Fruit fly (Drosophila melanogaster): ENCODE measurements around the gene Nepl3.

Gene Nepl3

dm6 chr2L:5044361-5044891 is 13.6 kb downstream of the Nepl3 start, which contains the start of gene CG31650:
Gene CG31650, minus strand, starts transcription at chr2L:5044712.
- 0 out of 3 replicates have a peak, but pooled peaks have one; percentile 33 for TF ChIP-seq CG4496 (GFP tag; IDR thresholded peaks at IDR 0.05)
- no peak for TF ChIP-seq rn (GFP tag; IDR thresholded peaks at IDR 0.05)
- TF ChIP-seq fd96Ca (GFP tag; IDR thresholded peaks at IDR 0.05): no peak; the same call in 2 of the 3 replicates

- TF ChIP-seq Pif1A (GFP tag; optimal IDR thresholded peaks at IDR 0.05) (peak; percentile 80), CG15710 (tag; optimal IDR thresholded peaks at IDR 0.05) (peak; percentile 61), CG32121 (GFP tag; IDR thresholded peaks at IDR 0.05) (peak; percentile 82), CG9948 (tag; optimal IDR thresholded peaks at IDR 0.05) (peak; percentile 60), CG14655 (GFP tag; optimal IDR thresholded peaks at IDR 0.05) (peak; percentile 79), CG8159 (tag; optimal IDR thresholded peaks at IDR 0.05) (peak; percentile 51), EcR (GFP tag; optimal IDR thresholded peaks at IDR 0.05) (peak; percentile 87), CG34367 (tag; optimal IDR thresholded peaks at IDR 0.05) (peak; percentile 27), Snoo (tag; optimal IDR thresholded peaks at IDR 0.05) (peak; percentile 46), D1 (tag; optimal IDR thresholded peaks at IDR 0.05) (no peak), Ets98B (GFP tag; IDR thresholded peaks at IDR 0.05) (peak; percentile 82), CG12605 (GFP tag; IDR thresholded peaks at IDR 0.05) (peak; percentile 68), CG8301 (tag; optimal IDR thresholded peaks at IDR 0.05) (peak; percentile 60), CG4496 (GFP tag; IDR thresholded peaks at IDR 0.05) (peak; percentile 88), fd96Ca (GFP tag; IDR thresholded peaks at IDR 0.05) (peak; percentile 87), rn (GFP tag; IDR thresholded peaks at IDR 0.05) (no peak), Pif1B (GFP tag; optimal IDR thresholded peaks at IDR 0.05) (peak; percentile 66), CG17806 (tag; optimal IDR thresholded peaks at IDR 0.05) (peak; percentile 61), CG13204 (GFP tag; optimal IDR thresholded peaks at IDR 0.05) (peak; percentile 40), gl (tag; optimal IDR thresholded peaks at IDR 0.05) (peak; percentile 27), CG10348 (GFP tag; IDR thresholded peaks at IDR 0.05) (0 out of 2 replicates have a peak, but pooled peaks have one; percentile 36)
These were observed 14.4 kb downstream of the Nepl3 start for dm6 chr2L:5043495-5044146.

dm6 chr2L:5043043-5043442 is 15.0 kb downstream of the Nepl3 start, which contains the start of the genes CG33995, CG44000 and CG44001:
Gene CG33995, plus strand, starts transcription at chr2L:5043270.
Gene CG44000, plus strand, starts transcription at chr2L:5043270.
Gene CG44001, plus strand, starts transcription at chr2L:5043270.
- no peak for TF ChIP-seq gl (tag; optimal IDR thresholded peaks at IDR 0.05)
- TF ChIP-seq CG4496 (GFP tag; IDR thresholded peaks at IDR 0.05): peak; percentile 41; the same call in 2 of the 3 replicates
- peak; percentile 3 for TF ChIP-seq D1 (tag; optimal IDR thresholded peaks at IDR 0.05)
- TF ChIP-seq CG15710 (tag; optimal IDR thresholded peaks at IDR 0.05): peak; percentile 18
- TF ChIP-seq CG8301 (tag; optimal IDR thresholded peaks at IDR 0.05): no peak
- TF ChIP-seq CG9948 (tag; optimal IDR thresholded peaks at IDR 0.05): no peak
- peak; percentile 1 for TF ChIP-seq CG14655 (GFP tag; optimal IDR thresholded peaks at IDR 0.05)
- TF ChIP-seq Ets98B (GFP tag; IDR thresholded peaks at IDR 0.05): peak; percentile 5
- no peak for TF ChIP-seq rn (GFP tag; IDR thresholded peaks at IDR 0.05)
- no peak for TF ChIP-seq CG12605 (GFP tag; IDR thresholded peaks at IDR 0.05)
- 0 out of 3 replicates have a peak, but pooled peaks have one; percentile 43 for TF ChIP-seq fd96Ca (GFP tag; IDR thresholded peaks at IDR 0.05)
- TF ChIP-seq CG17806 (tag; optimal IDR thresholded peaks at IDR 0.05): no peak
- peak; percentile 0 for TF ChIP-seq Pif1B (GFP tag; optimal IDR thresholded peaks at IDR 0.05)
- no peak for TF ChIP-seq CG32121 (GFP tag; IDR thresholded peaks at IDR 0.05)
- no peak for TF ChIP-seq CG13204 (GFP tag; optimal IDR thresholded peaks at IDR 0.05)
- peak; percentile 7 for TF ChIP-seq Pif1A (GFP tag; optimal IDR thresholded peaks at IDR 0.05)
- TF ChIP-seq Snoo (tag; optimal IDR thresholded peaks at IDR 0.05): peak; percentile 6
- no peak for TF ChIP-seq CG34367 (tag; optimal IDR thresholded peaks at IDR 0.05)
- peak; percentile 32 for TF ChIP-seq CG8159 (tag; optimal IDR thresholded peaks at IDR 0.05)
- TF ChIP-seq EcR (GFP tag; optimal IDR thresholded peaks at IDR 0.05): no peak
- no peak for TF ChIP-seq CG10348 (GFP tag; IDR thresholded peaks at IDR 0.05)

dm6 chr2L:5042076-5042475 is 16.0 kb downstream of the Nepl3 start:
- TF ChIP-seq CG8159 (tag; optimal IDR thresholded peaks at IDR 0.05) (peak; percentile 14), CG34367 (tag; optimal IDR thresholded peaks at IDR 0.05) (no peak)

- TF ChIP-seq CG14655 (GFP tag; optimal IDR thresholded peaks at IDR 0.05) (no peak), CG32121 (GFP tag; IDR thresholded peaks at IDR 0.05) (no peak), CG12605 (GFP tag; IDR thresholded peaks at IDR 0.05) (no peak), fd96Ca (GFP tag; IDR thresholded peaks at IDR 0.05) (0 out of 3 replicates have a peak, but pooled peaks have one; percentile 18)
These were observed 20.6 kb downstream of the Nepl3 start, which contains the start of the genes CG14042 and SP555 for dm6 chr2L:5037402-5037860. Gene CG14042, plus strand, starts transcription at chr2L:5037709. Gene SP555, plus strand, starts transcription at chr2L:5037709.

- no peak for TF ChIP-seq rn (GFP tag; IDR thresholded peaks at IDR 0.05)
- TF ChIP-seq CG12605 (GFP tag; IDR thresholded peaks at IDR 0.05): no peak
- no peak for TF ChIP-seq CG8301 (tag; optimal IDR thresholded peaks at IDR 0.05)
- no peak for TF ChIP-seq gl (tag; optimal IDR thresholded peaks at IDR 0.05)
- TF ChIP-seq CG4496 (GFP tag; IDR thresholded peaks at IDR 0.05): no peak
- TF ChIP-seq CG8159 (tag; optimal IDR thresholded peaks at IDR 0.05): no peak
- TF ChIP-seq CG10348 (GFP tag; IDR thresholded peaks at IDR 0.05): no peak
- TF ChIP-seq D1 (tag; optimal IDR thresholded peaks at IDR 0.05): no peak
- no peak for TF ChIP-seq CG14655 (GFP tag; optimal IDR thresholded peaks at IDR 0.05)
- no peak for TF ChIP-seq Pif1A (GFP tag; optimal IDR thresholded peaks at IDR 0.05)
- no peak for TF ChIP-seq EcR (GFP tag; optimal IDR thresholded peaks at IDR 0.05)
- no peak for TF ChIP-seq CG34367 (tag; optimal IDR thresholded peaks at IDR 0.05)
- no peak for TF ChIP-seq fd96Ca (GFP tag; IDR thresholded peaks at IDR 0.05)
- TF ChIP-seq Ets98B (GFP tag; IDR thresholded peaks at IDR 0.05): no peak
- no peak for TF ChIP-seq CG15710 (tag; optimal IDR thresholded peaks at IDR 0.05)
- TF ChIP-seq CG9948 (tag; optimal IDR thresholded peaks at IDR 0.05): no peak
- no peak for TF ChIP-seq CG17806 (tag; optimal IDR thresholded peaks at IDR 0.05)
- TF ChIP-seq CG13204 (GFP tag; optimal IDR thresholded peaks at IDR 0.05): no peak
- no peak for TF ChIP-seq Pif1B (GFP tag; optimal IDR thresholded peaks at IDR 0.05)
These were observed 21.9 kb downstream of the Nepl3 start for dm6 chr2L:5036120-5036519.
